Worm (Caenorhabditis elegans) whole organism, young adult: Measurements from ENCODE around the gene ZK228.3.

Source experiments
- B0336.3 ChIP-seq: fragments of 200-800 bp; sonication (Bioruptor generic); IDR thresholded peaks from 2 replicates; pipeline ENCODE4 v1.3.6; 2022; ENCODE audit warnings: missing genetic modification characterization, missing compliant biosample characterization
- F22D6.2 ChIP-seq: sonication (generic microtip); optimal IDR thresholded peaks from 2 replicates; lab custom pipeline; 2016; ENCODE audit warnings: mild to moderate bottlenecking, missing genetic modification characterization, missing compliant biosample characterization
- F33H1.4 ChIP-seq: fragments of 200-800 bp; sonication (Bioruptor generic); IDR thresholded peaks from 2 replicates; pipeline ENCODE4 v1.3.6; 2022; ENCODE audit warnings: missing genetic modification reagents, missing genetic modification characterization, missing compliant biosample characterization
- F39B2.1 ChIP-seq: fragments of 200-800 bp; sonication (Bioruptor generic); IDR thresholded peaks from 2 replicates; pipeline ENCODE4 v1.3.6; 2022; ENCODE audit warnings: missing genetic modification reagents, missing genetic modification characterization, missing compliant biosample characterization
- F55B11.4 ChIP-seq: sonication (generic microtip); optimal IDR thresholded peaks from 2 replicates; lab custom pipeline; 2016; ENCODE audit warnings: missing compliant biosample characterization, missing genetic modification characterization, borderline replicate concordance; ENCODE audit not compliant: insufficient read depth
- Y53F4B.3 ChIP-seq: fragments of 200-800 bp; sonication (Bioruptor generic); IDR thresholded peaks from 2 replicates; pipeline ENCODE4 v1.3.6; 2022; ENCODE audit warnings: missing genetic modification reagents, missing genetic modification characterization, missing compliant biosample characterization
- Y53G8AR.9 ChIP-seq: fragments of 200-800 bp; sonication (Bioruptor generic); conservative IDR thresholded peaks from 2 replicates; pipeline ENCODE4 v1.3.6; 2022; ENCODE audit warnings: missing genetic modification reagents, missing genetic modification characterization, missing compliant biosample characterization
- ama-1 ChIP-seq, 3 experiments: fragments of 150-350 bp in 1 of 3; sonication (generic microtip) in 2 of 3; optimal IDR thresholded peaks; 2 replicates each; lab custom pipeline; 2014 to 2018; ENCODE audit warnings: missing biosample characterization in 2 of 3, missing genetic modification characterization in 2 of 3, missing genetic modification reagents in 2 of 3
- athp-1 ChIP-seq: sonication (generic microtip); optimal IDR thresholded peaks from 2 replicates; lab custom pipeline; 2017; ENCODE audit warnings: mild to moderate bottlenecking, missing genetic modification characterization, missing compliant biosample characterization
- attf-6 ChIP-seq: fragments of 200-800 bp; sonication (Bioruptor generic); IDR thresholded peaks from 2 replicates; pipeline ENCODE4 v1.3.6; 2022; ENCODE audit warnings: missing genetic modification reagents, missing genetic modification characterization, missing compliant biosample characterization
- bed-2 ChIP-seq: fragments of 200-800 bp; sonication (Bioruptor generic); IDR thresholded peaks from 2 replicates; pipeline ENCODE4 v1.3.6; 2022; ENCODE audit warnings: missing genetic modification reagents, missing genetic modification characterization, missing compliant biosample characterization
- ccch-3 ChIP-seq: fragments of 200-800 bp; sonication (Bioruptor generic); optimal IDR thresholded peaks from 2 replicates; lab custom pipeline; 2018; ENCODE audit warnings: mild to moderate bottlenecking, missing genetic modification characterization, missing compliant biosample characterization
- cebp-2 ChIP-seq: fragments of 200-800 bp; sonication (Bioruptor generic); IDR thresholded peaks from 2 replicates; pipeline ENCODE4 v1.3.6; 2022; ENCODE audit warnings: missing genetic modification characterization, missing compliant biosample characterization
- ceh-79 ChIP-seq: sonication (generic microtip); optimal IDR thresholded peaks from 2 replicates; lab custom pipeline; 2017; ENCODE audit warnings: mild to moderate bottlenecking, missing genetic modification characterization, missing compliant biosample characterization
- dox-1 ChIP-seq: fragments of 200-800 bp; sonication (Bioruptor generic); IDR thresholded peaks from 2 replicates; pipeline ENCODE4 v1.3.6; 2022; ENCODE audit warnings: missing genetic modification reagents, missing genetic modification characterization, missing compliant biosample characterization
- efl-1 ChIP-seq: fragments of 150-350 bp; optimal IDR thresholded peaks from 2 replicates; lab custom pipeline; 2014; ENCODE audit warnings: missing biosample characterization, missing genetic modification reagents, missing genetic modification characterization
- egrh-3 ChIP-seq: fragments of 200-800 bp; sonication (Bioruptor generic); IDR thresholded peaks from 2 replicates; pipeline ENCODE4 v1.3.6; 2022; ENCODE audit warnings: missing genetic modification reagents, missing genetic modification characterization, missing compliant biosample characterization
- hlh-12 ChIP-seq: sonication (generic microtip); optimal IDR thresholded peaks from 2 replicates; lab custom pipeline; 2016; ENCODE audit warnings: missing genetic modification characterization, missing compliant biosample characterization
- hlh-26 ChIP-seq: fragments of 200-800 bp; sonication (Bioruptor generic); conservative IDR thresholded peaks from 2 replicates; pipeline ENCODE4 v1.3.6; 2022; ENCODE audit warnings: missing genetic modification reagents, missing genetic modification characterization, missing compliant biosample characterization
- hmg-20 ChIP-seq: fragments of 200-800 bp; sonication (Bioruptor generic); IDR thresholded peaks from 2 replicates; pipeline ENCODE4 v1.3.6; 2022; ENCODE audit warnings: missing genetic modification reagents, missing genetic modification characterization, missing compliant biosample characterization
- hsf-1 ChIP-seq: fragments of 200-800 bp; sonication (Bioruptor generic); IDR thresholded peaks from 2 replicates; pipeline ENCODE4 v1.3.6; 2022; ENCODE audit warnings: missing genetic modification reagents, missing genetic modification characterization, missing compliant biosample characterization
- let-607 ChIP-seq, 2 experiments: fragments of 200-800 bp in 1 of 2; sonication (Bioruptor generic) in 1 of 2; sonication (generic microtip) in 1 of 2; optimal IDR thresholded peaks; 2 replicates each; lab custom pipeline; 2016 to 2018; ENCODE audit warnings: mild to moderate bottlenecking in 2 of 2, missing compliant biosample characterization in 2 of 2, missing genetic modification characterization in 2 of 2, moderate library complexity in 2 of 2, missing genotype in 1 of 2
- lin-35 ChIP-seq, 3 experiments: fragments of 150-350 bp in 2 of 3; sonication (generic microtip) in 1 of 3; optimal IDR thresholded peaks; 2 replicates each; lab custom pipeline; 2014 to 2018; ENCODE audit warnings: missing biosample characterization in 3 of 3, missing genetic modification characterization in 3 of 3, missing genetic modification reagents in 3 of 3
- lsl-1 ChIP-seq: fragments of 200-800 bp; sonication (Bioruptor generic); optimal IDR thresholded peaks from 2 replicates; lab custom pipeline; 2018; ENCODE audit warnings: mild to moderate bottlenecking, missing genetic modification characterization, moderate library complexity, missing compliant biosample characterization
- madf-10 ChIP-seq: sonication (generic microtip); optimal IDR thresholded peaks from 2 replicates; lab custom pipeline; 2016; ENCODE audit warnings: mild to moderate bottlenecking, missing genetic modification characterization, missing compliant biosample characterization
- madf-6 ChIP-seq: fragments of 200-800 bp; sonication (Bioruptor generic); IDR thresholded peaks from 2 replicates; pipeline ENCODE4 v1.3.6; 2022; ENCODE audit warnings: missing genetic modification reagents, missing genetic modification characterization, missing compliant biosample characterization
- mel-28 ChIP-seq: sonication (generic microtip); optimal IDR thresholded peaks from 2 replicates; lab custom pipeline; 2016; ENCODE audit warnings: borderline replicate concordance, mild to moderate bottlenecking, missing genetic modification characterization, missing compliant biosample characterization
- mes-4 ChIP-seq: sonication (generic microtip); optimal IDR thresholded peaks from 2 replicates; lab custom pipeline; 2016; ENCODE audit warnings: missing genotype, missing genetic modification characterization, missing compliant biosample characterization
- nfya-1 ChIP-seq: sonication (generic microtip); optimal IDR thresholded peaks from 2 replicates; lab custom pipeline; 2017; ENCODE audit warnings: antibody characterized with exemption, missing compliant biosample characterization, missing genetic modification characterization, borderline replicate concordance; ENCODE audit not compliant: insufficient read depth
- nfyb-1 ChIP-seq: fragments of 200-800 bp; sonication (Bioruptor generic); IDR thresholded peaks from 2 replicates; pipeline ENCODE4 v1.3.6; 2022; ENCODE audit warnings: missing genetic modification reagents, missing genetic modification characterization, missing compliant biosample characterization
- nhr-80 ChIP-seq: sonication (generic microtip); optimal IDR thresholded peaks from 2 replicates; lab custom pipeline; 2016; ENCODE audit warnings: missing genetic modification characterization, missing compliant biosample characterization
- sdz-38 ChIP-seq: sonication (generic microtip); optimal IDR thresholded peaks from 2 replicates; lab custom pipeline; 2016; ENCODE audit warnings: missing genotype, missing genetic modification characterization, missing compliant biosample characterization
- snpc-1.1 ChIP-seq: sonication (generic microtip); optimal IDR thresholded peaks from 2 replicates; lab custom pipeline; 2017; ENCODE audit warnings: missing genetic modification characterization, mild to moderate bottlenecking, missing compliant biosample characterization, antibody characterized with exemption, moderate library complexity, missing genotype, missing genetic modification reagents; ENCODE audit not compliant: insufficient read depth
- sptf-2 ChIP-seq: fragments of 200-800 bp; sonication (Bioruptor generic); optimal IDR thresholded peaks from 2 replicates; lab custom pipeline; 2018; ENCODE audit warnings: mild to moderate bottlenecking, missing genetic modification characterization, missing compliant biosample characterization
- tbp1 ChIP-seq: fragments of 200-800 bp; sonication (Bioruptor generic); optimal IDR thresholded peaks from 2 replicates; lab custom pipeline; 2018; ENCODE audit warnings: mild to moderate bottlenecking, missing genetic modification characterization, missing compliant biosample characterization
- tbx-9 ChIP-seq: sonication (generic microtip); optimal IDR thresholded peaks from 2 replicates; lab custom pipeline; 2016; ENCODE audit warnings: borderline replicate concordance, missing genetic modification characterization, inconsistent platforms, missing compliant biosample characterization
- unc-130 ChIP-seq: sonication (generic microtip); optimal IDR thresholded peaks from 2 replicates; lab custom pipeline; 2016; ENCODE audit warnings: missing genetic modification reagents, missing genetic modification characterization, missing compliant biosample characterization
- zfh-2 ChIP-seq: fragments of 200-800 bp; sonication (Bioruptor generic); conservative IDR thresholded peaks from 2 replicates; pipeline ENCODE4 v1.3.6; 2022; ENCODE audit warnings: missing genetic modification reagents, missing genetic modification characterization, missing compliant biosample characterization
- ztf-22 ChIP-seq: fragments of 200-800 bp; sonication (Bioruptor generic); optimal IDR thresholded peaks from 2 replicates; lab custom pipeline; 2018; ENCODE audit warnings: mild to moderate bottlenecking, missing genetic modification characterization, moderate library complexity, missing compliant biosample characterization

Gene ZK228.3

ce11 chrV:18461200-18461728 is at the start of gene ZK228.3:
ZK228.3 (minus strand) TSS chrV:18461250.
- no peak for TF ChIP-seq madf-6
- TF ChIP-seq dox-1 (GFP tag; lab: Robert Waterston, UW): peak; percentile 9; the same call in 1 of the 2 replicates
- peak; percentile 79 for TF ChIP-seq nhr-80 (tag; lab: Kevin White, UChicago)
- TF ChIP-seq, all 124 proteins: peak for 2

ce11 chrV:18508564-18508963 is 47.5 kb upstream of the ZK228.3 start, which contains the start of gene Y51A2D.1:
Y51A2D.1 (plus strand) TSS chrV:18508864.
- TF ChIP-seq snpc-1.1 (tag; lab: Kevin White, UChicago): no peak
- TF ChIP-seq madf-10: no peak
- no peak for TF ChIP-seq B0336.3 (GFP tag; lab: Robert Waterston, UW)
- no peak for TF ChIP-seq unc-130 (GFP tag; lab: Kevin White, UChicago)
- TF ChIP-seq sptf-2 (GFP tag; lab: Kevin White, UChicago): no peak
- TF ChIP-seq lsl-1 (GFP tag; lab: Kevin White, UChicago): no peak
- no peak for TF ChIP-seq nhr-80 (tag; lab: Kevin White, UChicago)
- TF ChIP-seq mel-28 (tag; lab: Kevin White, UChicago): no peak
- TF ChIP-seq let-607 (tag; optimal IDR thresholded peaks at IDR 0.05; lab: Kevin White, UChicago): no peak
- no peak for TF ChIP-seq bed-2 (GFP tag; lab: Robert Waterston, UW)
- TF ChIP-seq hsf-1 (GFP tag; lab: Robert Waterston, UW): no peak
- no peak for TF ChIP-seq efl-1 (GFP tag; lab: Kevin White, UChicago)
- TF ChIP-seq lin-35 (GFP tag; optimal IDR thresholded peaks at IDR 0.05; lab: Kevin White, UChicago): no peak
- TF ChIP-seq Y53G8AR.9 (GFP tag; lab: Robert Waterston, UW): no peak
- no peak for TF ChIP-seq hlh-12 (tag; lab: Kevin White, UChicago)
- no peak for TF ChIP-seq ccch-3
- TF ChIP-seq F55B11.4 (tag; lab: Kevin White, UChicago): no peak

- TF ChIP-seq zfh-2: peak; percentile 54
- no peak for TF ChIP-seq lsl-1 (GFP tag; lab: Kevin White, UChicago)
- TF ChIP-seq athp-1: no peak
- no peak for TF ChIP-seq nfya-1 (tag; lab: Kevin White, UChicago)
- no peak for TF ChIP-seq F39B2.1 (GFP tag; lab: Robert Waterston, UW)
Observed at ce11 chrV:18506772-18507171, 45.7 kb upstream of the ZK228.3 start.

- TF ChIP-seq ztf-22 (GFP tag; lab: Kevin White, UChicago) (no peak), ceh-79 (no peak), hmg-20 (GFP tag; lab: Robert Waterston, UW) (no peak), F22D6.2 (no peak), tbx-9 (no peak), sdz-38 (tag; lab: Kevin White, UChicago) (no peak), hlh-26 (GFP tag; lab: Robert Waterston, UW) (no peak), tbp1 (GFP tag; lab: Kevin White, UChicago) (no peak), ama-1 (optimal IDR thresholded peaks at IDR 0.05; lab: Kevin White, UChicago) (no peak), ama-1 (GFP tag; optimal IDR thresholded peaks at IDR 0.05; lab: Kevin White, UChicago) (no peak), nfyb-1 (no peak), Y53F4B.3 (GFP tag; lab: Robert Waterston, UW) (no peak), cebp-2 (GFP tag; lab: Robert Waterston, UW) (no peak), attf-6 (no peak), egrh-3 (no peak), F33H1.4 (GFP tag; lab: Robert Waterston, UW) (no peak), mes-4 (no peak)
Observed at ce11 chrV:18504610-18505009, 43.6 kb upstream of the ZK228.3 start.
